Worm (Caenorhabditis elegans): ENCODE measurements around the gene F52H3.11.
A peak's percentile ranks its signal among the peaks of the same experiment; 100 is the strongest.
"Not testable (repeated sequence)": the region's sequence is repeated elsewhere in the genome, so short reads cannot be mapped to it uniquely, and the experiment has no call there.

The F52H3.11 gene

ce11 chrII:10016013-10016412 lies 28.9 kb downstream of the F52H3.11 start, which contains the start of gene lec-2 (continued):
- TF ChIP-seq lin-11 (tag; optimal IDR thresholded peaks at IDR 0.05) (peak; percentile 24), sma-3 (GFP tag; optimal IDR thresholded peaks at IDR 0.05) (peak; percentile 10), Y55F3AM.14 (GFP tag; optimal IDR thresholded peaks at IDR 0.05) (no peak), nhr-77 (tag; optimal IDR thresholded peaks at IDR 0.05) (no peak)

- TF ChIP-seq egl-27 (tag; optimal IDR thresholded peaks at IDR 0.05) (no peak), sem-4 (tag; optimal IDR thresholded peaks at IDR 0.05) (no peak), skn-1 (tag; optimal IDR thresholded peaks at IDR 0.05) (no peak), ztf-4 (tag; optimal IDR thresholded peaks at IDR 0.05) (no peak), ceh-82 (tag; optimal IDR thresholded peaks at IDR 0.05) (no peak), nhr-12 (tag; optimal IDR thresholded peaks at IDR 0.05) (no peak), fos-1 (tag; optimal IDR thresholded peaks at IDR 0.05) (no peak), dmd-4 (tag; optimal IDR thresholded peaks at IDR 0.05) (no peak), nhr-129 (tag; optimal IDR thresholded peaks at IDR 0.05) (no peak), gmeb-1 (tag; optimal IDR thresholded peaks at IDR 0.05) (no peak), nhr-25 (tag; optimal IDR thresholded peaks at IDR 0.05) (no peak), mdl-1 (tag; optimal IDR thresholded peaks at IDR 0.05) (no peak), lin-11 (tag; optimal IDR thresholded peaks at IDR 0.05) (no peak), lin-39 (tag; optimal IDR thresholded peaks at IDR 0.05) (no peak), zag-1 (tag; optimal IDR thresholded peaks at IDR 0.05) (no peak), nhr-77 (tag; optimal IDR thresholded peaks at IDR 0.05) (no peak)
Observed at ce11 chrII:10014384-10014783, 30.6 kb downstream of the F52H3.11 start.

DNA sequence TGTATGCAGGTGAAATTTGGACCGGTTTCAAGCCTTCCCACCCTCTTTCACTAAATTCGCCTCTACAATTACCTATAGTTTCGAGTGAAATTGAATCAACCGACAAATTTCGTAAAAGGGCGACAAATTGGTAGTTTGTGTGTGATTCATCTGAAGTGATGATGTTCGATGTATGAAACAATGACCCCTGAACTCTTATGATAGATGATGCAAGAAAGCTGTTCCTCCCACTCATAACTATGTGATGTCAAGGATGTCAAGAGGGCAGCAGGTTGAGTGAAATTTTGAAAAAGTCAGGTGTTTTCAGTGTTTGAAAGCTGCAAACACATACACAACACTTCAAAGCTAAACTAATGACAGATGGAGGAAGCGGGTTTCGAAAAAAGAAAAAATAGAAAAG lies 32.5 kb downstream of the F52H3.11 start:
- TF ChIP-seq nhr-129 (tag; optimal IDR thresholded peaks at IDR 0.05) = peak; percentile 82
- TF ChIP-seq dmd-4 (tag; optimal IDR thresholded peaks at IDR 0.05) = no peak
- TF ChIP-seq sma-9 (GFP tag; optimal IDR thresholded peaks at IDR 0.05) = peak; percentile 42
- TF ChIP-seq sma-9 (tag; optimal IDR thresholded peaks at IDR 0.05) = no peak
- TF ChIP-seq F13H6.1 (tag; optimal IDR thresholded peaks at IDR 0.05) = peak; percentile 23
- no peak for TF ChIP-seq ztf-1 (GFP tag; conservative IDR thresholded peaks at IDR 0.05)
- no peak for TF ChIP-seq nhr-77 (tag; optimal IDR thresholded peaks at IDR 0.05)
- no peak for TF ChIP-seq nhr-11 (tag; optimal IDR thresholded peaks at IDR 0.05)
- TF ChIP-seq nhr-25 (tag; optimal IDR thresholded peaks at IDR 0.05) = peak; percentile 24

DNA sequence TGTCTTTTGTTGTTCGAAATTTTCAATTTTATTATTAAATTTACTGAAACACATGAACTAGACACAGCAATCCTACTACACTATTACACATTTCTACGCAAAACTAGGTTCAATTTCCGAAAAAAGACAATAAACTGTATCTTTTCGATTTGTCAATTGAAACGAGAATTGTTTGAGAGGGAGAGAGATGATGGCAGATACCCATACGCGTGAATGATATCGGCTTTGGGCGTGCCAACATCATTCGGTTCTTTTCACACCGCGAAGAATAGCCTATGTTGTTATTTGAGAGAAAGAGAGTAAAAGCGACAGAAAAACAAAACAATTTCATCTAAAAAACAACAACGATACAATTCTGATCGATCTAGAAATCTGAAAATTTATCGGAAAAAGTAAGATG lies 33.2 kb downstream of the F52H3.11 start:
- TF ChIP-seq Y55F3AM.14 (GFP tag; optimal IDR thresholded peaks at IDR 0.05) (no peak), ztf-4 (tag; optimal IDR thresholded peaks at IDR 0.05) (no peak), sma-3 (GFP tag; optimal IDR thresholded peaks at IDR 0.05) (peak; percentile 43), nhr-25 (tag; optimal IDR thresholded peaks at IDR 0.05) (peak; percentile 21), lin-39 (tag; optimal IDR thresholded peaks at IDR 0.05) (no peak)

ce11 chrII:10010914-10011313 lies 34.0 kb downstream of the F52H3.11 start:
- TF ChIP-seq dmd-4 (tag; optimal IDR thresholded peaks at IDR 0.05) (no peak), nhr-25 (tag; optimal IDR thresholded peaks at IDR 0.05) (peak; percentile 70), skn-1 (tag; optimal IDR thresholded peaks at IDR 0.05) (no peak), egl-27 (tag; optimal IDR thresholded peaks at IDR 0.05) (no peak)

ce11 chrII:10008552-10008951 lies 36.4 kb downstream of the F52H3.11 start:
- TF ChIP-seq ztf-11 (tag; optimal IDR thresholded peaks at IDR 0.05) (no peak), ceh-16 (tag; optimal IDR thresholded peaks at IDR 0.05) (no peak), nhr-25 (tag; optimal IDR thresholded peaks at IDR 0.05) (no peak)

DNA sequence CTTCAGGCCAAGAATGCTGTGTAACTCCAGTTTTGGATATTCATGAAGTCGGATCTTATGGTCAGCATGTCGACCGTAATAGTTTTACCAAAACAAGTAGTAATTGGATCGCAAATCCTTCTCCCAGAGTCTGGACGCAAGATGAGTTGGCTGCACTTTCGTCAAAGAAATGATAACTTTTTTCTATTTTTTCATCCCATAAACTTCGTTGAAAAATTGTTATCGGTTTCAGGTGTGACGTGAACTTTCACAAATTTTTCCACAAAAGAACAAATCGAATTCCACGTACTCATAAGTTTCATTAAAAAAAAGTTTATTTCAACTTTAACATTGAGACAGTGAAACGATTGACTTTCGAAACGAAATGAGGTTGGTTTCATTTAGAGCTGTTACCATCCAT lies 37.0 kb downstream of the F52H3.11 start, which contains the start of gene ZK892.5:
TSS of gene ZK892.5 (plus strand) at position 301 of the 400 bp plus-strand sequence.
- TF ChIP-seq ceh-16 (tag; optimal IDR thresholded peaks at IDR 0.05) = no peak

DNA sequence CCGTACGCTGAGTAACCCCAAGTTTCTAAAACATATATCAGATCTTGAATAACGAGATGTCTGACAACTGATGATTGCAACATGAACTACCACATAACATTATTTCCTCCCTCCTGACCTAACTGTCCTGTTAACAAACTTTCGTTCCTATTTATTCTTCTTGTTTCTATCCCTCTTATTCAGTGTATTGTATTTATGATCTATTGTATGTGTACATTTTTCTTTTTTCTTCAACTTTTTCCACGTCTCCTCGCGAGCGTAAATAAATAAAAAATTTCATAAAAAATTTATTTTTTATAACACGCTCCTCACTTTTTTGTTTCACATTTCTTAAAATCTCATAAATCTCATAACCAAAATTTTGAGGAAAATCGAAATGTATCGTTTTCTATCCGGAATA lies 38.7 kb downstream of the F52H3.11 start, which contains the start of gene ZK892.4:
TSS of gene ZK892.4 (plus strand) at position 301 of the 400 bp plus-strand sequence.
- not testable (repeated sequence) for TF ChIP-seq dmd-4 (tag; optimal IDR thresholded peaks at IDR 0.05); ceh-82 (tag; optimal IDR thresholded peaks at IDR 0.05); lin-13 (GFP tag; optimal IDR thresholded peaks at IDR 0.05)

Measured in whole organism, L2 larva.